Worm (Caenorhabditis elegans) whole organism, mixed stage, embryonic: ENCODE measurements around the gene srx-42.

Source experiments
- bed-3 ChIP-seq: fragments of 200-800 bp; sonication (Bioruptor generic); optimal IDR thresholded peaks from 3 replicates; lab custom pipeline; 2018; ENCODE audit warnings: mild to moderate bottlenecking, missing genetic modification characterization, moderate library complexity, missing compliant biosample characterization
- blmp-1 ChIP-seq: fragments of 150-350 bp; optimal IDR thresholded peaks from 2 replicates; lab custom pipeline; 2014; ENCODE audit warnings: missing biosample characterization, missing genetic modification characterization
- ceh-43 ChIP-seq: fragments of 200-800 bp; sonication (Bioruptor generic); optimal IDR thresholded peaks from 2 replicates; lab custom pipeline; 2018; ENCODE audit warnings: mild to moderate bottlenecking, missing genetic modification characterization, moderate library complexity, missing compliant biosample characterization
- ceh-83 ChIP-seq: fragments of 200-800 bp; sonication (Bioruptor generic); optimal IDR thresholded peaks from 2 replicates; lab custom pipeline; 2018; ENCODE audit warnings: mild to moderate bottlenecking, missing genetic modification characterization, missing compliant biosample characterization
- cnd-1 ChIP-seq: fragments of 200-800 bp; sonication (Bioruptor generic); optimal IDR thresholded peaks from 2 replicates; lab custom pipeline; 2018; ENCODE audit warnings: mild to moderate bottlenecking, missing genetic modification characterization, missing compliant biosample characterization
- drap-1 ChIP-seq: fragments of 200-800 bp; sonication (Bioruptor generic); optimal IDR thresholded peaks from 3 replicates; lab custom pipeline; 2018; ENCODE audit warnings: mild to moderate bottlenecking, missing genetic modification characterization, missing compliant biosample characterization
- elt-1 ChIP-seq: sonication (generic microtip); optimal IDR thresholded peaks from 2 replicates; lab custom pipeline; 2017; ENCODE audit warnings: missing genetic modification characterization, mild to moderate bottlenecking, missing compliant biosample characterization, antibody characterized with exemption, moderate library complexity, borderline replicate concordance; ENCODE audit not compliant: insufficient read depth
- elt-3 ChIP-seq: fragments of 150-350 bp; optimal IDR thresholded peaks from 2 replicates; lab custom pipeline; 2014; ENCODE audit warnings: missing biosample characterization, missing genetic modification characterization
- flh-1 ChIP-seq: fragments of 200-800 bp; sonication (Bioruptor generic); optimal IDR thresholded peaks from 2 replicates; lab custom pipeline; 2018; ENCODE audit warnings: mild to moderate bottlenecking, missing genetic modification characterization, moderate library complexity, missing compliant biosample characterization
- ham-2 ChIP-seq: fragments of 200-800 bp; sonication (Bioruptor generic); optimal IDR thresholded peaks from 2 replicates; lab custom pipeline; 2018; ENCODE audit warnings: mild to moderate bottlenecking, missing genetic modification characterization, missing compliant biosample characterization
- lin-13 ChIP-seq: fragments of 150-350 bp; optimal IDR thresholded peaks from 2 replicates; lab custom pipeline; 2014; ENCODE audit warnings: missing biosample characterization, missing genetic modification characterization
- lin-32 ChIP-seq: fragments of 200-800 bp; sonication (Bioruptor generic); optimal IDR thresholded peaks from 2 replicates; lab custom pipeline; 2018; ENCODE audit warnings: mild to moderate bottlenecking, missing genetic modification characterization, missing compliant biosample characterization
- lsy-2 ChIP-seq: fragments of 150-350 bp; optimal IDR thresholded peaks from 2 replicates; lab custom pipeline; 2014; ENCODE audit warnings: missing biosample characterization, missing genetic modification characterization
- mab-5 ChIP-seq: fragments of 150-350 bp; optimal IDR thresholded peaks from 2 replicates; lab custom pipeline; 2014; ENCODE audit warnings: missing biosample characterization, missing genetic modification characterization
- mep-1 ChIP-seq: fragments of 150-350 bp; optimal IDR thresholded peaks from 2 replicates; lab custom pipeline; 2017; ENCODE audit warnings: missing biosample characterization, missing genetic modification reagents, missing genetic modification characterization, inconsistent platforms
- mls-2 ChIP-seq: sonication (generic microtip); optimal IDR thresholded peaks from 2 replicates; lab custom pipeline; 2016; ENCODE audit warnings: mild to moderate bottlenecking, missing genetic modification characterization, moderate library complexity, missing compliant biosample characterization
- nhr-12 ChIP-seq: fragments of 150-350 bp; optimal IDR thresholded peaks from 2 replicates; lab custom pipeline; 2014; ENCODE audit warnings: missing biosample characterization, missing genetic modification characterization
- nhr-2 ChIP-seq: fragments of 150-350 bp; optimal IDR thresholded peaks from 2 replicates; lab custom pipeline; 2014; ENCODE audit warnings: missing biosample characterization, missing genetic modification characterization
- nhr-237 ChIP-seq: fragments of 150-350 bp; optimal IDR thresholded peaks from 2 replicates; lab custom pipeline; 2014; ENCODE audit warnings: missing biosample characterization, missing genetic modification characterization
- nhr-28 ChIP-seq: fragments of 150-350 bp; optimal IDR thresholded peaks from 2 replicates; lab custom pipeline; 2014; ENCODE audit warnings: missing biosample characterization, missing genetic modification characterization
- nhr-76 ChIP-seq: sonication (generic microtip); optimal IDR thresholded peaks from 2 replicates; lab custom pipeline; 2017; ENCODE audit warnings: missing biosample characterization, missing genetic modification characterization
- pha-4 ChIP-seq: fragments of 150-350 bp; optimal IDR thresholded peaks from 2 replicates; lab custom pipeline; 2018; ENCODE audit warnings: missing biosample characterization, missing genetic modification reagents, missing genetic modification characterization
- sem-2 ChIP-seq: fragments of 200-800 bp; sonication (Bioruptor generic); optimal IDR thresholded peaks from 2 replicates; lab custom pipeline; 2018; ENCODE audit warnings: mild to moderate bottlenecking, missing genetic modification characterization, missing compliant biosample characterization
- snpc-4 ChIP-seq: fragments of 150-350 bp; optimal IDR thresholded peaks from 2 replicates; lab custom pipeline; 2014; ENCODE audit warnings: missing biosample characterization, missing genetic modification characterization
- sptf-1 ChIP-seq: sonication (generic microtip); optimal IDR thresholded peaks from 2 replicates; lab custom pipeline; 2017; ENCODE audit warnings: mild to moderate bottlenecking, missing genetic modification characterization, moderate library complexity, missing compliant biosample characterization
- tbx-8 ChIP-seq: fragments of 200-800 bp; sonication (Bioruptor generic); optimal IDR thresholded peaks from 2 replicates; lab custom pipeline; 2018; ENCODE audit warnings: mild to moderate bottlenecking, missing genetic modification characterization, moderate library complexity, missing compliant biosample characterization
- unc-120 ChIP-seq: sonication (generic microtip); optimal IDR thresholded peaks from 2 replicates; lab custom pipeline; 2017; ENCODE audit warnings: missing genetic modification characterization, missing compliant biosample characterization; ENCODE audit not compliant: poor library complexity, severe bottlenecking
- unc-39 ChIP-seq: fragments of 150-350 bp; optimal IDR thresholded peaks from 2 replicates; lab custom pipeline; 2014; ENCODE audit warnings: missing biosample characterization, missing genetic modification characterization
- unc-62 ChIP-seq: fragments of 150-350 bp; optimal IDR thresholded peaks from 2 replicates; lab custom pipeline; 2014; ENCODE audit warnings: missing biosample characterization, missing genetic modification reagents, missing genetic modification characterization
- zip-8 ChIP-seq: fragments of 150-350 bp; optimal IDR thresholded peaks from 2 replicates; lab custom pipeline; 2014; ENCODE audit warnings: missing biosample characterization, missing genetic modification characterization
- ztf-11 ChIP-seq: fragments of 150-350 bp; optimal IDR thresholded peaks from 2 replicates; lab custom pipeline; 2014; ENCODE audit warnings: missing biosample characterization, missing genetic modification characterization

srx-42 gene

ce11 chrV:13920730-13921129 lies at the start of gene srx-42:
Gene srx-42, plus strand, starts transcription at chrV:13921030.
- TF ChIP-seq unc-39 (tag; lab: Kevin White, UChicago) (no peak), bed-3 (no peak)

- TF ChIP-seq snpc-4 (tag; lab: Kevin White, UChicago), result no peak
- TF ChIP-seq ceh-83, result no peak
- no peak for TF ChIP-seq mls-2
- TF ChIP-seq nhr-28 (tag; lab: Kevin White, UChicago), result no peak
- no peak for TF ChIP-seq mab-5 (tag; lab: Kevin White, UChicago)
- no peak for TF ChIP-seq lin-32
- TF ChIP-seq ham-2 (GFP tag; lab: Kevin White, UChicago), result no peak
- no peak for TF ChIP-seq cnd-1 (tag; lab: Kevin White, UChicago)
- TF ChIP-seq nhr-12 (tag; lab: Kevin White, UChicago), result no peak
- no peak for TF ChIP-seq flh-1 (GFP tag; lab: Kevin White, UChicago)
- no peak for TF ChIP-seq ztf-11 (tag; lab: Kevin White, UChicago)
- no peak for TF ChIP-seq blmp-1 (tag; lab: Kevin White, UChicago)
These were observed 47.9 kb upstream of the srx-42 start, which contains the start of gene cpt-5 for ce11 chrV:13872895-13873294. Gene cpt-5, plus strand, starts transcription at chrV:13873195.

ce11 chrV:13873323-13873722 lies 47.5 kb upstream of the srx-42 start:
- no peak for TF ChIP-seq nhr-76 (tag; lab: Kevin White, UChicago)
- TF ChIP-seq sptf-1, result no peak

ce11 chrV:13876529-13876928 lies 44.3 kb upstream of the srx-42 start, which contains the start of gene T22G5.1:
Gene T22G5.1, plus strand, starts transcription at chrV:13876829.
- TF ChIP-seq tbx-8 (no peak), drap-1 (GFP tag; lab: Kevin White, UChicago) (no peak), ceh-43 (GFP tag; lab: Kevin White, UChicago) (no peak), unc-62 (no peak), sem-2 (GFP tag; lab: Kevin White, UChicago) (no peak), ham-2 (GFP tag; lab: Kevin White, UChicago) (no peak), mep-1 (tag; lab: Kevin White, UChicago) (no peak), unc-39 (tag; lab: Kevin White, UChicago) (no peak), nhr-28 (tag; lab: Kevin White, UChicago) (no peak), bed-3 (no peak), nhr-12 (tag; lab: Kevin White, UChicago) (no peak), lsy-2 (no peak), sptf-1 (no peak), lin-32 (no peak), lin-13 (tag; lab: Kevin White, UChicago) (no peak), nhr-237 (no peak), ztf-11 (tag; lab: Kevin White, UChicago) (no peak), flh-1 (GFP tag; lab: Kevin White, UChicago) (no peak), snpc-4 (tag; lab: Kevin White, UChicago) (no peak), cnd-1 (tag; lab: Kevin White, UChicago) (no peak)

- no peak for TF ChIP-seq cnd-1 (tag; lab: Kevin White, UChicago)
- no peak for TF ChIP-seq mab-5 (tag; lab: Kevin White, UChicago)
These were observed 42.6 kb upstream of the srx-42 start for ce11 chrV:13878226-13878625.

ce11 chrV:13879241-13879640 lies 41.6 kb upstream of the srx-42 start, which contains the start of gene lbp-7:
Gene lbp-7, plus strand, starts transcription at chrV:13879552.
- no peak for TF ChIP-seq snpc-4 (tag; lab: Kevin White, UChicago)
- no peak for TF ChIP-seq unc-62
- no peak for TF ChIP-seq nhr-12 (tag; lab: Kevin White, UChicago)
- no peak for TF ChIP-seq blmp-1 (tag; lab: Kevin White, UChicago)
- no peak for TF ChIP-seq lsy-2
- TF ChIP-seq drap-1 (GFP tag; lab: Kevin White, UChicago), result no peak
- no peak for TF ChIP-seq zip-8 (tag; lab: Kevin White, UChicago)
- TF ChIP-seq nhr-2, result no peak
- TF ChIP-seq ham-2 (GFP tag; lab: Kevin White, UChicago), result no peak
- TF ChIP-seq nhr-237, result no peak
- no peak for TF ChIP-seq tbx-8
- TF ChIP-seq elt-1 (tag; lab: Kevin White, UChicago), result no peak
- TF ChIP-seq mls-2, result no peak
- no peak for TF ChIP-seq mab-5 (tag; lab: Kevin White, UChicago)
- TF ChIP-seq unc-120 (tag; lab: Kevin White, UChicago), result no peak
- no peak for TF ChIP-seq nhr-28 (tag; lab: Kevin White, UChicago)
- no peak for TF ChIP-seq pha-4 (tag; lab: Kevin White, UChicago)
- TF ChIP-seq flh-1 (GFP tag; lab: Kevin White, UChicago), result no peak
- TF ChIP-seq elt-3 (tag; lab: Kevin White, UChicago), result no peak
